Worm (Caenorhabditis elegans): ENCODE data around the gene slc-17.7.

- no peak for TF ChIP-seq sdz-12 (GFP tag; optimal IDR thresholded peaks at IDR 0.05)
- TF ChIP-seq nhr-6 (tag; optimal IDR thresholded peaks at IDR 0.05) = no peak
- TF ChIP-seq vab-7 (GFP tag; IDR thresholded peaks at IDR 0.05) = no peak
- TF ChIP-seq ceh-82 (tag; optimal IDR thresholded peaks at IDR 0.05) = no peak
- no peak for TF ChIP-seq jun-1 (tag; optimal IDR thresholded peaks at IDR 0.05)
- TF ChIP-seq dpl-1 (GFP tag; optimal IDR thresholded peaks at IDR 0.05) = no peak
- TF ChIP-seq lin-39 (tag; optimal IDR thresholded peaks at IDR 0.05) = no peak
Measured at ce11 chrV:9291919-9292318, 25.6 kb upstream of the slc-17.7 start, which contains the start of gene ZK682.7.

Measured in whole organism, L4 larva.